Worm (Caenorhabditis elegans) whole organism, L1 larva: ENCODE results near the gene ZK470.1.
A peak's percentile ranks its signal among the peaks of the same experiment; 100 is the strongest.

Source experiments
- C16A3.4 ChIP-seq: fragments of 150-350 bp; optimal IDR thresholded peaks from 2 replicates; lab custom pipeline; 2014; ENCODE audit warnings: missing biosample characterization, missing genetic modification characterization
- F16B12.6 ChIP-seq: fragments of 150-350 bp; optimal IDR thresholded peaks from 2 replicates; lab custom pipeline; 2014; ENCODE audit warnings: missing biosample characterization, missing genetic modification characterization
- aha-1 ChIP-seq: fragments of 150-350 bp; optimal IDR thresholded peaks from 2 replicates; lab custom pipeline; 2014; ENCODE audit warnings: missing biosample characterization, missing genetic modification characterization
- aly-2 ChIP-seq: fragments of 150-350 bp; optimal IDR thresholded peaks from 2 replicates; lab custom pipeline; 2014; ENCODE audit warnings: missing biosample characterization, missing genetic modification characterization
- ama-1 ChIP-seq: fragments of 150-350 bp; optimal IDR thresholded peaks from 2 replicates; lab custom pipeline; 2014
- blmp-1 ChIP-seq: fragments of 150-350 bp; optimal IDR thresholded peaks from 2 replicates; lab custom pipeline; 2014; ENCODE audit warnings: missing biosample characterization, missing genetic modification characterization
- efl-1 ChIP-seq, 4 experiments: fragments of 150-350 bp; optimal IDR thresholded peaks in 3 of 4; peaks in 1 of 4; 1 replicate in 1 of 4; 2 replicates in 3 of 4; lab custom pipeline; 2014; ENCODE audit warnings: missing biosample characterization in 2 of 4, missing genetic modification characterization in 2 of 4, missing genetic modification reagents in 2 of 4
- elt-2 ChIP-seq: sonication (generic microtip); optimal IDR thresholded peaks from 2 replicates; lab custom pipeline; 2016; ENCODE audit warnings: missing genetic modification characterization, mild to moderate bottlenecking, inconsistent platforms, missing compliant biosample characterization, missing genetic modification reagents
- elt-3 ChIP-seq, 6 experiments: fragments of 150-350 bp in 1 of 6; sonication (generic microtip); optimal IDR thresholded peaks; 2 replicates each; lab custom pipeline; 2017 to 2018; ENCODE audit warnings: missing biosample characterization in 6 of 6, missing genetic modification characterization in 6 of 6, inconsistent platforms in 1 of 6
- fkh-10 ChIP-seq: sonication (generic microtip); optimal IDR thresholded peaks from 2 replicates; lab custom pipeline; 2017; ENCODE audit warnings: missing biosample characterization, missing genetic modification reagents, missing genetic modification characterization
- fkh-4 ChIP-seq: sonication (generic microtip); optimal IDR thresholded peaks from 2 replicates; lab custom pipeline; 2016; ENCODE audit warnings: missing compliant biosample characterization, missing genetic modification characterization, borderline replicate concordance
- hlh-17 ChIP-seq: fragments of 200-800 bp; sonication (Bioruptor generic); optimal IDR thresholded peaks from 2 replicates; lab custom pipeline; 2018; ENCODE audit warnings: missing genetic modification characterization, mild to moderate bottlenecking, missing compliant biosample characterization, moderate library complexity, borderline replicate concordance
- hlh-4 ChIP-seq: sonication (generic microtip); optimal IDR thresholded peaks from 2 replicates; lab custom pipeline; 2016; ENCODE audit warnings: mild to moderate bottlenecking, missing genetic modification characterization, missing compliant biosample characterization
- lin-13 ChIP-seq: fragments of 150-350 bp; optimal IDR thresholded peaks from 2 replicates; lab custom pipeline; 2014; ENCODE audit warnings: missing biosample characterization, missing genetic modification reagents, missing genetic modification characterization
- lin-14 ChIP-seq: fragments of 200-800 bp; sonication (Bioruptor generic); optimal IDR thresholded peaks from 2 replicates; lab custom pipeline; 2018; ENCODE audit warnings: mild to moderate bottlenecking, missing genetic modification characterization, moderate library complexity, missing compliant biosample characterization
- lin-15B ChIP-seq: fragments of 150-350 bp; sonication (generic microtip); optimal IDR thresholded peaks from 3 replicates; lab custom pipeline; 2014; ENCODE audit warnings: missing biosample characterization, missing genetic modification characterization
- lin-35 ChIP-seq, 2 experiments: fragments of 150-350 bp; optimal IDR thresholded peaks; 2 replicates each; lab custom pipeline; 2014; ENCODE audit warnings: missing biosample characterization in 2 of 2, missing genetic modification characterization in 2 of 2, missing genetic modification reagents in 2 of 2
- lin-39 ChIP-seq: fragments of 150-350 bp; optimal IDR thresholded peaks from 2 replicates; lab custom pipeline; 2014; ENCODE audit warnings: missing biosample characterization, missing genetic modification reagents, missing genetic modification characterization
- lsy-2 ChIP-seq, 2 experiments: fragments of 150-350 bp; optimal IDR thresholded peaks; 2 replicates each; lab custom pipeline; 2014; ENCODE audit warnings: missing biosample characterization in 2 of 2, missing genetic modification characterization in 2 of 2
- mdl-1 ChIP-seq, 2 experiments: fragments of 150-350 bp; optimal IDR thresholded peaks; 2 replicates each; lab custom pipeline; 2014 to 2017; ENCODE audit warnings: missing biosample characterization in 2 of 2, missing genetic modification characterization in 2 of 2, inconsistent platforms in 1 of 2
- mef-2 ChIP-seq: fragments of 150-350 bp; optimal IDR thresholded peaks from 2 replicates; lab custom pipeline; 2014; ENCODE audit warnings: missing biosample characterization, missing genetic modification characterization
- mep-1 ChIP-seq: fragments of 150-350 bp; optimal IDR thresholded peaks from 2 replicates; lab custom pipeline; 2014; ENCODE audit warnings: missing biosample characterization, missing genetic modification characterization
- nhr-12 ChIP-seq: sonication (generic microtip); optimal IDR thresholded peaks from 2 replicates; lab custom pipeline; 2017; ENCODE audit warnings: missing biosample characterization, missing genetic modification characterization
- nhr-19 ChIP-seq: fragments of 200-800 bp; sonication (Bioruptor generic); conservative IDR thresholded peaks from 2 replicates; pipeline ENCODE4 v1.3.6; 2022; ENCODE audit warnings: missing genetic modification characterization, missing compliant biosample characterization
- nhr-20 ChIP-seq: sonication (generic microtip); optimal IDR thresholded peaks from 2 replicates; lab custom pipeline; 2016; ENCODE audit warnings: mild to moderate bottlenecking, missing genetic modification characterization, missing compliant biosample characterization
- nhr-47 ChIP-seq: sonication (generic microtip); optimal IDR thresholded peaks from 2 replicates; lab custom pipeline; 2016; ENCODE audit warnings: mild to moderate bottlenecking, missing genetic modification characterization, moderate library complexity, missing compliant biosample characterization
- nhr-71 ChIP-seq: sonication (generic microtip); optimal IDR thresholded peaks from 2 replicates; lab custom pipeline; 2016; ENCODE audit warnings: mild to moderate bottlenecking, missing genetic modification characterization, moderate library complexity, missing compliant biosample characterization
- nhr-76 ChIP-seq: sonication (generic microtip); optimal IDR thresholded peaks from 2 replicates; lab custom pipeline; 2017; ENCODE audit warnings: missing biosample characterization, missing genetic modification characterization
- nhr-85 ChIP-seq: sonication (generic microtip); peaks from one replicate; lab custom pipeline; 2016; ENCODE audit warnings: missing genetic modification characterization, inconsistent platforms, missing compliant biosample characterization
- nhr-90 ChIP-seq: sonication (generic microtip); optimal IDR thresholded peaks from 2 replicates; lab custom pipeline; 2016; ENCODE audit warnings: mild to moderate bottlenecking, missing genetic modification characterization, missing compliant biosample characterization; ENCODE audit not compliant: poor library complexity
- rnt-1 ChIP-seq: sonication (generic microtip); optimal IDR thresholded peaks from 2 replicates; lab custom pipeline; 2016; ENCODE audit warnings: mild to moderate bottlenecking, missing genetic modification characterization, moderate library complexity, missing compliant biosample characterization
- snu-23 ChIP-seq: sonication (generic microtip); optimal IDR thresholded peaks from 2 replicates; lab custom pipeline; 2016; ENCODE audit warnings: missing genetic modification characterization, missing compliant biosample characterization
- sox-4 ChIP-seq: sonication (generic microtip); optimal IDR thresholded peaks from 2 replicates; lab custom pipeline; 2016; ENCODE audit warnings: missing genetic modification characterization, missing compliant biosample characterization
- tbx-2 ChIP-seq: sonication (generic microtip); optimal IDR thresholded peaks from 2 replicates; lab custom pipeline; 2016; ENCODE audit warnings: missing genetic modification characterization, missing compliant biosample characterization
- tlp-1 ChIP-seq: fragments of 150-350 bp; optimal IDR thresholded peaks from 2 replicates; lab custom pipeline; 2014; ENCODE audit warnings: missing biosample characterization, missing genetic modification characterization
- zag-1 ChIP-seq: fragments of 150-350 bp; optimal IDR thresholded peaks from 2 replicates; lab custom pipeline; 2014; ENCODE audit warnings: missing biosample characterization, missing genetic modification characterization
- ztf-11 ChIP-seq, 2 experiments: sonication (generic microtip); optimal IDR thresholded peaks; 2 replicates each; lab custom pipeline; 2016 to 2017; ENCODE audit warnings: missing genetic modification characterization in 2 of 2, missing biosample characterization in 1 of 2, missing compliant biosample characterization in 1 of 2
- ztf-4 ChIP-seq: fragments of 150-350 bp; optimal IDR thresholded peaks from 2 replicates; lab custom pipeline; 2014; ENCODE audit warnings: missing biosample characterization, missing genetic modification characterization

ZK470.1 gene

DNA sequence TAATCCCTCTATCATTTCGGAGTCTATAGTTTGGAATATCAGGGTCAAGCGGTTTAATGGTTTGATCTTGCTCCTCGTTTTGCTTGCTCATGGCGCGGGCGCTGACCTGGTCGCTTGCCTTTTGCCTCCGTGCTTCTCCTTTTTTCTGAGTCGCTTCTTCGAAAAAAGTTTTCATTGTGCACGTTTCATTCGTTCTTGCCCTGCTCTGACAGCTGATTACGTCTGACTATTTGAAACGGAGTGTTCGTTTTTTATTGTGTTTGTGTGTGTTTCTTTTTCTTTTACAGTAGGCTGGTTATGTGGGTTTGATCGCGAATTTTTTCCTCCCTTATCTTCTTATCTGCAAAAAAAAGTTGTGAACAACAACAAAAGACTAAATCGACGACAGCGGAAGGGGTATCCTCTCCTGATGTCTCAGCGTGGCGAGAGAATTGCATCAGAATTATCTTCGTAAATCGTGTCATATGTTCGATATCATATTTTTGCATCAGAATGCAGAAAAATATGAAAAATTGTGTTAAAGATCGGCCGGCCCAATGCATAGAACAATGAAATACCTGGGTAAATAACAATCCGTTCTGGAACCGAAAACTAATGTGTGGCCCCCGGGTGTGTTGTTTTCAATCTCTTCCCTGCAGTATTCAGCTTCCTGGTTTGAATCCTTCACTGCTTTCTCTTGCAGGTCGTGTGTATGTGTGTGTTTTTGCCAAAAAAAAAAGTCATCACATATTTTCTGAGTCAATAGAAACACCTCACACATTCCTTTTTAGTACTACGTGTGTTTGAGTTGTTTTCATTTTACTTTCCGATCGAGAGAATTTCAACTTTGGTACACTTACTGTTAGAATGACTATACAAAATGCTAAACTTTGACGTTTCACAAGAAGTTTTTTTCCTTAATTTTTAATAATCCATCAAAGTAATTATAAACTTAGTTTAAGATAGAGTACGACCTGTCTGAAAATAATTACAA is 23.6 kb upstream of the ZK470.1 start, which contains the start of gene ZK470.4:
Gene ZK470.4, minus strand, starts transcription at position 175 of the 973 bp plus-strand sequence.
- TF ChIP-seq hlh-17 (GFP tag; lab: Kevin White, UChicago): no peak
- TF ChIP-seq lin-35 (GFP tag; optimal IDR thresholded peaks at IDR 0.05; lab: Kevin White, UChicago): peak in 1 of 2 experiments; percentile 30
- TF ChIP-seq fkh-10 (GFP tag; lab: Kevin White, UChicago): no peak
- TF ChIP-seq lin-13 (GFP tag; lab: Kevin White, UChicago): no peak
- TF ChIP-seq nhr-20 (tag; lab: Kevin White, UChicago): peak; percentile 34
- no peak for TF ChIP-seq efl-1 (optimal IDR thresholded peaks at IDR 0.05; lab: Kevin White, UChicago)
- peak in 1 of 2 experiments; percentile 48 for TF ChIP-seq efl-1 (GFP tag; optimal IDR thresholded peaks at IDR 0.05 in 1 of 2; lab: Kevin White, UChicago)
- TF ChIP-seq sox-4 (tag; lab: Kevin White, UChicago): no peak
- TF ChIP-seq elt-3 (tag; optimal IDR thresholded peaks at IDR 0.05; lab: Kevin White, UChicago): peak in 1 of 6 experiments; percentile 73
- peak; percentile 34 for TF ChIP-seq aha-1 (tag; lab: Kevin White, UChicago)
- no peak for TF ChIP-seq elt-2 (tag; lab: Kevin White, UChicago)
- peak; percentile 63 for TF ChIP-seq nhr-85 (tag; lab: Kevin White, UChicago)
- TF ChIP-seq lsy-2 (tag; optimal IDR thresholded peaks at IDR 0.05; lab: Kevin White, UChicago): no peak
- peak; percentile 33 for TF ChIP-seq lin-14 (GFP tag; lab: Kevin White, UChicago)
- TF ChIP-seq nhr-71 (tag; lab: Kevin White, UChicago): peak; percentile 46
- TF ChIP-seq F16B12.6 (tag; lab: Kevin White, UChicago): no peak
- TF ChIP-seq fkh-4 (tag; lab: Kevin White, UChicago): no peak
- TF ChIP-seq nhr-76 (tag; lab: Kevin White, UChicago): no peak
- no peak for TF ChIP-seq ama-1 (lab: Kevin White, UChicago)
- peak; percentile 29; the same call in 1 of the 2 replicates for TF ChIP-seq nhr-19 (GFP tag; lab: Robert Waterston, UW)
- TF ChIP-seq snu-23 (GFP tag; lab: Kevin White, UChicago): peak; percentile 8
- TF ChIP-seq nhr-12 (tag; lab: Kevin White, UChicago): no peak
- peak; percentile 42 for TF ChIP-seq rnt-1 (tag; lab: Kevin White, UChicago)
- TF ChIP-seq blmp-1: peak; percentile 49
- no peak for TF ChIP-seq zag-1 (tag; lab: Kevin White, UChicago)
- TF ChIP-seq lin-15B (tag; lab: Kevin White, UChicago): no peak
- no peak for TF ChIP-seq ztf-11 (tag; optimal IDR thresholded peaks at IDR 0.05; lab: Kevin White, UChicago)

- peak; percentile 66 for TF ChIP-seq nhr-71 (tag; lab: Kevin White, UChicago)
- TF ChIP-seq aly-2: no peak
- peak; percentile 49 for TF ChIP-seq mep-1
- TF ChIP-seq nhr-47 (tag; lab: Kevin White, UChicago): peak; percentile 37
- TF ChIP-seq ztf-4 (tag; lab: Kevin White, UChicago): peak; percentile 37
- no peak for TF ChIP-seq hlh-4
- TF ChIP-seq lsy-2 (tag; optimal IDR thresholded peaks at IDR 0.05; lab: Kevin White, UChicago): peak in 1 of 2 experiments; percentile 19
- TF ChIP-seq lin-39 (tag; lab: Kevin White, UChicago): no peak
- TF ChIP-seq lin-13 (GFP tag; lab: Kevin White, UChicago): peak; percentile 18
- TF ChIP-seq lin-14 (GFP tag; lab: Kevin White, UChicago): peak; percentile 70
- TF ChIP-seq blmp-1: peak; percentile 84
- peak; percentile 30 for TF ChIP-seq nhr-90 (tag; lab: Kevin White, UChicago)
- TF ChIP-seq C16A3.4: peak; percentile 18
- peak; percentile 49 for TF ChIP-seq snu-23 (GFP tag; lab: Kevin White, UChicago)
- TF ChIP-seq nhr-20 (tag; lab: Kevin White, UChicago): peak; percentile 73
- TF ChIP-seq nhr-19 (GFP tag; lab: Robert Waterston, UW): peak; percentile 44
- TF ChIP-seq elt-3 (tag; optimal IDR thresholded peaks at IDR 0.05; lab: Kevin White, UChicago): peak in 5 of 6 experiments; percentile 72 to 94 (median 82)
- TF ChIP-seq tlp-1 (tag; lab: Kevin White, UChicago): no peak
- peak; percentile 37 for TF ChIP-seq tbx-2 (tag; lab: Kevin White, UChicago)
- TF ChIP-seq nhr-85 (tag; lab: Kevin White, UChicago): peak; percentile 92
- peak in 1 of 2 experiments; percentile 18 for TF ChIP-seq lin-35 (GFP tag; optimal IDR thresholded peaks at IDR 0.05; lab: Kevin White, UChicago)
- TF ChIP-seq efl-1 (optimal IDR thresholded peaks at IDR 0.05; lab: Kevin White, UChicago): no peak
- TF ChIP-seq efl-1 (GFP tag; optimal IDR thresholded peaks at IDR 0.05 in 1 of 2; lab: Kevin White, UChicago): peak in 1 of 2 experiments; percentile 52
- TF ChIP-seq mdl-1 (tag; optimal IDR thresholded peaks at IDR 0.05; lab: Kevin White, UChicago): peak in 1 of 2 experiments; percentile 62
- no peak for TF ChIP-seq mef-2 (tag; lab: Kevin White, UChicago)
Measured at ce11 chrX:4140755-4141417, 22.6 kb upstream of the ZK470.1 start.
